Worm (Caenorhabditis elegans) whole organism, L3 larva: Measurements from ENCODE around the gene erp-44.3.

Source experiments
- R02D3.7 ChIP-seq: fragments of 150-350 bp; optimal IDR thresholded peaks from 2 replicates; lab custom pipeline; 2014; ENCODE audit warnings: missing biosample characterization, missing genetic modification characterization
- egl-27 ChIP-seq: sonication (generic microtip); optimal IDR thresholded peaks from 4 replicates; lab custom pipeline; 2017; ENCODE audit warnings: missing biosample characterization, missing genetic modification reagents, missing genetic modification characterization
- mdl-1 ChIP-seq: fragments of 150-350 bp; optimal IDR thresholded peaks from 2 replicates; lab custom pipeline; 2014; ENCODE audit warnings: missing biosample characterization, missing genetic modification characterization
- nhr-12 ChIP-seq: fragments of 150-350 bp; optimal IDR thresholded peaks from 2 replicates; lab custom pipeline; 2014; ENCODE audit warnings: missing biosample characterization, missing genetic modification characterization
- nhr-237 ChIP-seq: fragments of 150-350 bp; optimal IDR thresholded peaks from 2 replicates; lab custom pipeline; 2014; ENCODE audit warnings: missing biosample characterization, missing genetic modification characterization
- ztf-11 ChIP-seq: fragments of 150-350 bp; optimal IDR thresholded peaks from 2 replicates; lab custom pipeline; 2014; ENCODE audit warnings: missing biosample characterization, missing genetic modification characterization

DNA sequence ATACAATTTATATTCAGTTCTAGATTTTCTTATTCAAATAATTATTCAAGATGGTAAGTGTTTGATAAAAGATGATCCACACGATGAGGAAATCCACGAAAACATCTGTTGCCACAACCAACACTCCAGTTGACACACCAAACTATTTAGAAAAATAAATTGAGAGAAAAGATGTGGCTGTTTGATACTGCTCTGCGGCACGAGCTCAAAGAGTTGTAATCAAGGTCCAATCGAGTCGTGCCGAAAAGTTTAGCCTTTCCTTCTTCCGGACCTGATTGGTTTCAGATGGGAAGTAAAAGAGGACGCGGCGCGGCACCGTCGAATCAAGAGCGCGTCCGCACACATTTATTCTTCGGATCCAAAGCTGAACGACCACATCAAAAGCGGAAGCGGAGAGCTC, 14.1 kb downstream of the erp-44.3 start:
- TF ChIP-seq nhr-12, result no peak
- TF ChIP-seq R02D3.7 (tag; lab: Kevin White, UChicago), result no peak
- TF ChIP-seq ztf-11, result no peak
- TF ChIP-seq nhr-237 (tag; lab: Kevin White, UChicago), result no peak
- TF ChIP-seq egl-27 (tag; lab: Kevin White, UChicago), result no peak
- no peak for TF ChIP-seq mdl-1
